Worm (Caenorhabditis elegans): ENCODE measurements around the gene C18B10.6.

Gene C18B10.6

DNA sequence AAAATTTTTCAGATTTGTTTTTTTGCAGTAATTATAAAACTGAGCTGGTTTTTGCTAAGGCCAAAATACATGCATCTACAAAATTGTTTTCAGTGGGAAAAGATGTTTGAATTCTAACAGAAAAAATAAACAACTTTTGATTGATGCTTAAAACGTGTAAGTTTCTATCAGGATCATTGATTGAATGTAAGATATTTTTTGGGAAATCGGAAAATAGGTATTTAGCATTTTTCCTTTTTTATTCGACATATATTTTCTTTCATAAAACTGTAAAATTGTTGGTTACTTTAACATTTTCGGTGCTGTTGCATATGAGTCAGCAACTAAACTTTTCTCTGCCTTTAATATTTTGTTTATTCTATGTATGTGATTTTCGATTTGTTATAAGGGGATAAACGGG, 43.6 kb upstream of the C18B10.6 start, which contains the start of gene C54F6.20:
C54F6.20 (plus strand) TSS at position 301 of the 400 bp plus-strand sequence.
- TF ChIP-seq fkh-2 (tag; optimal IDR thresholded peaks at IDR 0.05) (no peak), ceh-9 (tag; optimal IDR thresholded peaks at IDR 0.05) (no peak), ceh-82 (tag; optimal IDR thresholded peaks at IDR 0.05) (no peak), ceh-16 (tag; optimal IDR thresholded peaks at IDR 0.05) (no peak), sea-2 (GFP tag; optimal IDR thresholded peaks at IDR 0.05) (no peak), fos-1 (tag; optimal IDR thresholded peaks at IDR 0.05) (no peak)

DNA sequence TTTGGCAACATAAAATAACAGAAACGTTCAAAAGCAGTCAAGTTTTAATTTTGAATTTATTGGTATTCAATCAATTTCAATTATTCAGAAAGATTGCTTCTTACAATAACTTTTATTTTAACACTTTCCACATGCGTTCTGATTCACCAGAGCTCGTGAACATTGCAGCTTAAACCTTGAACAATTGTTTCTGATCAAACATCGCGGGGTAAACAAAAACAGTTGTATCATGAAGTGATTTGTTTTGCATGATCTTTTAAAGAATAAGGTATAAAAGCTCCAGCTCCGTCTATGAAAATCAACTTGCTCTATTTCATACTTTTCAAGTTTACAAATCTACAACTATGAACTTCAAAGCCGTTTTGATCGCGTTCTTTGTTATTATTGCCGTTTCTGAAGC, 42.5 kb upstream of the C18B10.6 start, which contains the start of gene C54F6.6:
C54F6.6 (plus strand) TSS at position 301 of the 400 bp plus-strand sequence.
- TF ChIP-seq nhr-23 (tag; optimal IDR thresholded peaks at IDR 0.05) (no peak), ceh-28 (tag; optimal IDR thresholded peaks at IDR 0.05) (no peak), egl-27 (tag; optimal IDR thresholded peaks at IDR 0.05) (no peak), unc-62 (GFP tag; optimal IDR thresholded peaks at IDR 0.05) (no peak), ZK546.5 (tag; optimal IDR thresholded peaks at IDR 0.05) (no peak), fkh-2 (tag; optimal IDR thresholded peaks at IDR 0.05) (no peak), nhr-67 (tag; optimal IDR thresholded peaks at IDR 0.05) (no peak), ztf-4 (tag; optimal IDR thresholded peaks at IDR 0.05) (no peak), tbx-2 (tag; optimal IDR thresholded peaks at IDR 0.05) (no peak), mdl-1 (tag; optimal IDR thresholded peaks at IDR 0.05) (no peak), ceh-9 (tag; optimal IDR thresholded peaks at IDR 0.05) (no peak), aly-2 (tag; optimal IDR thresholded peaks at IDR 0.05) (no peak), ztf-11 (tag; optimal IDR thresholded peaks at IDR 0.05) (no peak), nhr-11 (tag; optimal IDR thresholded peaks at IDR 0.05) (no peak), nhr-12 (tag; optimal IDR thresholded peaks at IDR 0.05) (no peak), nhr-25 (tag; optimal IDR thresholded peaks at IDR 0.05) (no peak), unc-39 (tag; optimal IDR thresholded peaks at IDR 0.05) (no peak)

DNA sequence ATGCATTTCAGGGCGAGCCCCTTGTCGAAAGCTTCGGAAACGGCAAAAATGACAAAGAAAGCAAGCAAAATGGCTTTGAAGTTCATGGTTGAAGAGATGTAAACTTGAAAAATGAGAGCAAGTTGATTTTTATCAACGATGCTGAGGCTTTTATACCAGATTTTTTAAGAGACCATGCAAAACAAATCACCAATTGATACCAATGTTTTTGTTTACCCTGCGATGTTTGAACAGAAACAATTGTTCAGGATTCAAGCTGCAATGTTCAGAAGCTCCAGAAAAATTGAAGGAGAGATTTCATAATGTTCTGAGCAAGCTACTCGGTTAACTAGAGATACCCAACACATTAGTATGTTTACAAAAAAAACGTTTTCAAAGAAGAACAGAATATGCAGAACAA, 41.4 kb upstream of the C18B10.6 start, which contains the start of gene C54F6.15:
C54F6.15 (minus strand) TSS at position 101 of the 400 bp plus-strand sequence.
- TF ChIP-seq fos-1 (tag; optimal IDR thresholded peaks at IDR 0.05) (no peak), daf-12 (tag; optimal IDR thresholded peaks at IDR 0.05) (no peak), nhr-237 (tag; optimal IDR thresholded peaks at IDR 0.05) (no peak), R02D3.7 (tag; optimal IDR thresholded peaks at IDR 0.05) (no peak), ceh-82 (tag; optimal IDR thresholded peaks at IDR 0.05) (no peak), nhr-28 (tag; optimal IDR thresholded peaks at IDR 0.05) (no peak), sea-2 (GFP tag; optimal IDR thresholded peaks at IDR 0.05) (no peak), lin-15B (tag; optimal IDR thresholded peaks at IDR 0.05) (no peak), lsy-12 (tag; optimal IDR thresholded peaks at IDR 0.05) (no peak), skn-1 (tag; optimal IDR thresholded peaks at IDR 0.05) (no peak), ZK546.5 (tag; optimal IDR thresholded peaks at IDR 0.05) (no peak)

DNA sequence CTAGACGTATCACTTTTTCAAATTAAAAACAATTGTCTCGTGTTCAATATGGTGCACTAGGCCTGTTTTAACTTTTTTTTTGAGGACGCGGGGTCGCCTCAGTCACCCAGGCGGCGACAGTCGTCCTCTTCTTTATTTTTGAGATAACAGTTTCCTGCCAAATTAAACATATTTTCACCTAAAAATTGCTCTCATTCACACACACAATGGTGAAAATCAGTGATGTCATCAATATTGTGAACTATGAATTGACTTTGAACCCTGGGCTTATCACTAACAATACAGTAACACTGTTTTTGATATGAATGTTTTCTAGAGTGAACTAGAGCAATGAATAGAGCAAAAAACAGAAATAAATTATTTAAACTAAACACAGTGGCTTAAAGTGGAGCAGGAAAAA, 40.5 kb upstream of the C18B10.6 start:
- TF ChIP-seq elt-3 (tag; optimal IDR thresholded peaks at IDR 0.05) (no peak), zag-1 (tag; optimal IDR thresholded peaks at IDR 0.05) (no peak), egl-27 (tag; optimal IDR thresholded peaks at IDR 0.05) (no peak), fos-1 (tag; optimal IDR thresholded peaks at IDR 0.05) (no peak), pha-4 (tag; optimal IDR thresholded peaks at IDR 0.05) (no peak), elt-2 (tag; optimal IDR thresholded peaks at IDR 0.05) (peak; percentile 75), nhr-23 (tag; optimal IDR thresholded peaks at IDR 0.05) (no peak), nhr-237 (tag; optimal IDR thresholded peaks at IDR 0.05) (no peak), mdl-1 (tag; optimal IDR thresholded peaks at IDR 0.05) (no peak), tbx-2 (tag; optimal IDR thresholded peaks at IDR 0.05) (no peak), pqm-1 (tag; optimal IDR thresholded peaks at IDR 0.05) (peak; percentile 89), nhr-43 (tag; optimal IDR thresholded peaks at IDR 0.05; ENCODE audit: poor library complexity, severe bottlenecking) (no peak), fkh-2 (tag; optimal IDR thresholded peaks at IDR 0.05) (no peak), nhr-25 (tag; optimal IDR thresholded peaks at IDR 0.05) (no peak), unc-62 (GFP tag; optimal IDR thresholded peaks at IDR 0.05) (no peak), fkh-10 (GFP tag; optimal IDR thresholded peaks at IDR 0.05) (no peak), nfya-1 (tag; optimal IDR thresholded peaks at IDR 0.05; ENCODE audit: insufficient read depth) (no peak)
